Worm (Caenorhabditis elegans): ENCODE data around the gene Y41C4A.8.

DNA sequence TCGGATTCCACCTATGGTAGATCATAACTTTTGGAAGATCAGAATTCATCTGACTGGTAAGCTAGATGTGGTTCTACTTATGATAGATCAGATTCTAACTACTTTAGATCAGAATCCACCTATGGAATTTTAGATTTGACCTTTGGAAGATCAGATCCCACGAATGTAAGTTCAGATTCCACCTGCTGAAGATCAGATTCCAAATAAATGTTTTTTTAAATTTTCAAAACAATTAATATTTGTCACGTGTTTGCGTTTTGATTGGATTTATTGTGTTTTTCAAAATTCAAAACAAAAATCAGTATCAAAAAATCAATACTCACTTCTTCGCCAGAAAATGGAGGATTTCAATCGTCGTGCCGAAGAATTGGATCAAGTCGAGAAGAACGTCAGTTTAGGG, 10.1 kb downstream of the Y41C4A.8 start, which contains the start of gene Y41C4A.7:
- TF ChIP-seq egl-27 (tag; optimal IDR thresholded peaks at IDR 0.05) (no peak), mep-1 (tag; optimal IDR thresholded peaks at IDR 0.05) (no peak), snpc-4 (tag; optimal IDR thresholded peaks at IDR 0.05) (no peak), zag-1 (tag; optimal IDR thresholded peaks at IDR 0.05) (no peak), pqm-1 (tag; optimal IDR thresholded peaks at IDR 0.05) (no peak)
